Worm (Caenorhabditis elegans): ENCODE results near the gene srg-22.

srg-22 gene

ce11 chrII:3076915-3077314, 16.3 kb downstream of the srg-22 start, which contains the start of gene Y25C1A.8 (continued):
- peak in 1 of 2 experiments; percentile 82 for TF ChIP-seq mdl-1 (tag; optimal IDR thresholded peaks at IDR 0.05)
- no peak for TF ChIP-seq hlh-4 (tag; optimal IDR thresholded peaks at IDR 0.05)

- TF ChIP-seq nhr-85 (tag) (peak; percentile 12), jun-1 (tag; optimal IDR thresholded peaks at IDR 0.05) (no peak), efl-1 (optimal IDR thresholded peaks at IDR 0.05) (no peak), efl-1 (GFP tag; optimal IDR thresholded peaks at IDR 0.05 in 1 of 2) (peak in 1 of 2 experiments; percentile 12)
Observed at ce11 chrII:3071012-3071749, 22.1 kb downstream of the srg-22 start, which contains the start of gene Y25C1A.7. TSS of gene Y25C1A.7 (minus strand) at chrII:3071062.

DNA sequence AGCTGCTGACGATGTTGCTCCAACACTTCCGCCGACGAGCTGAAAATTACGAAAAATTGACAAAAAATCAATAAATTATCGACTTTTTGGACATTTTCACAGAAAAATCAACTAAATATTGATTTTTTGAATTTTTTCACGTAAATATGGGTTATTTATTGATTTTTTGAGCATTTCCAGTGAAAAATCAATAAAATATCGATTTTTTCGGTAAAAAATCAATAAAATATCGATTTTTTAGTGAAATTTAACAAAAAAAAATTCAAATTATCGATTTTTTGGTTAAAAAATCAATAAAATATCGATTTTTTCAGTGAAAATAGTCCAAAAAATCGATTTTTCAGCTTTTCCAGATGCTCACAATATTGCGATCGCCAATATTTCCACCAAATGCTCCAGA, 23.1 kb downstream of the srg-22 start:
- no peak for TF ChIP-seq snpc-4 (tag; optimal IDR thresholded peaks at IDR 0.05)
- no peak for TF ChIP-seq elt-3 (tag; optimal IDR thresholded peaks at IDR 0.05)
- TF ChIP-seq pax-3 (tag; optimal IDR thresholded peaks at IDR 0.05) = no peak
- TF ChIP-seq ceh-82 (tag; optimal IDR thresholded peaks at IDR 0.05) = no peak
- TF ChIP-seq efl-1 (optimal IDR thresholded peaks at IDR 0.05) = no peak
- TF ChIP-seq efl-1 (GFP tag; optimal IDR thresholded peaks at IDR 0.05 in 1 of 2) = no peak
- no peak for TF ChIP-seq unc-62 (GFP tag; optimal IDR thresholded peaks at IDR 0.05)

DNA sequence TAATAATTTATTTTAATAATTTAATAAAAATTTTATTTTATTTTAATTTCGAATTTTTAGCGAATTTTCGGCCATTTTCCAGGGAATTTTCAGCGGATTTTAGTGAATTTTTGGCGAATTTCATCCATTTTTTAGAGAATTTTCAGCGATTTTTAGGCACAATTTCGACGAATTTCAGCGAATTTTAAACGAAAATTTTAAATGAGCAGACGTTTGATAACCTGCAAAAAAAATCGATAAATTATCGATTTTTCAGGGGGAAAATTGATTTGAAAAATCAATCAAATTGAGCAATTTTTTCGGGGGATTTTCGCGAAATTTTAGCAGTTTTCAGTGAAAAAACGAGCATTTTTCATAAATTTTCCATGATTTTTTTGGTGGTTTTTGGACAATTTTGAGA, 24.6 kb downstream of the srg-22 start:
- TF ChIP-seq tlp-1 (tag; optimal IDR thresholded peaks at IDR 0.05) (no peak), snu-23 (GFP tag; optimal IDR thresholded peaks at IDR 0.05) (no peak), nhr-85 (tag) (no peak), skn-1 (tag; optimal IDR thresholded peaks at IDR 0.05) (no peak), efl-1 (optimal IDR thresholded peaks at IDR 0.05) (no peak), efl-1 (GFP tag; optimal IDR thresholded peaks at IDR 0.05 in 1 of 2) (peak in 1 of 2 experiments; percentile 7), fkh-4 (tag; optimal IDR thresholded peaks at IDR 0.05; ENCODE audit: borderline replicate concordance) (no peak), lir-3 (tag; optimal IDR thresholded peaks at IDR 0.05; ENCODE audit: poor library complexity) (no peak), nhr-28 (tag; optimal IDR thresholded peaks at IDR 0.05) (no peak)

ce11 chrII:3067896-3068295, 25.4 kb downstream of the srg-22 start:
- TF ChIP-seq fkh-4 (tag; optimal IDR thresholded peaks at IDR 0.05; ENCODE audit: borderline replicate concordance) (no peak), egl-27 (tag; optimal IDR thresholded peaks at IDR 0.05) (no peak), alr-1 (tag; optimal IDR thresholded peaks at IDR 0.05; ENCODE audit: borderline replicate concordance) (no peak), efl-1 (optimal IDR thresholded peaks at IDR 0.05) (no peak), efl-1 (GFP tag; optimal IDR thresholded peaks at IDR 0.05 in 1 of 2) (no peak), C04F5.9 (tag; optimal IDR thresholded peaks at IDR 0.05) (no peak), nhr-28 (tag; optimal IDR thresholded peaks at IDR 0.05) (no peak), mep-1 (tag; optimal IDR thresholded peaks at IDR 0.05) (no peak), sptf-1 (tag; optimal IDR thresholded peaks at IDR 0.05) (no peak), aly-2 (tag; optimal IDR thresholded peaks at IDR 0.05) (no peak), dpl-1 (GFP tag; optimal IDR thresholded peaks at IDR 0.05) (no peak), nhr-11 (tag; optimal IDR thresholded peaks at IDR 0.05) (no peak), snpc-4 (tag; optimal IDR thresholded peaks at IDR 0.05) (no peak), elt-2 (tag; optimal IDR thresholded peaks at IDR 0.05) (no peak), hlh-17 (GFP tag; optimal IDR thresholded peaks at IDR 0.05; ENCODE audit: borderline replicate concordance) (no peak), ceh-63 (GFP tag; optimal IDR thresholded peaks at IDR 0.05) (no peak), ceh-8 (GFP tag; optimal IDR thresholded peaks at IDR 0.05) (no peak), pax-3 (tag; optimal IDR thresholded peaks at IDR 0.05) (no peak), lin-39 (tag; optimal IDR thresholded peaks at IDR 0.05) (no peak), sox-4 (tag; optimal IDR thresholded peaks at IDR 0.05) (no peak)
